Fruit fly (Drosophila melanogaster): Measurements from ENCODE around the gene VhaSFD.

dm6 chr2L:16752340-16752739 is 24.7 kb upstream of the VhaSFD start:
- TF ChIP-seq CTCF (optimal IDR thresholded peaks at IDR 0.05) = no peak
- TF ChIP-seq CG8478 (optimal IDR thresholded peaks at IDR 0.05) = no peak
